Fruit fly (Drosophila melanogaster) S2 (cell line): ENCODE data around the gene bves.

Experiments
- CG8478 ChIP-seq: fragments of >200 bp; optimal IDR thresholded peaks from 2 replicates; lab custom pipeline; 2018
- CTCF ChIP-seq, 2 experiments: fragments of >200 bp; optimal IDR thresholded peaks; 2 replicates each; lab custom pipeline; 2018

The bves gene

DNA sequence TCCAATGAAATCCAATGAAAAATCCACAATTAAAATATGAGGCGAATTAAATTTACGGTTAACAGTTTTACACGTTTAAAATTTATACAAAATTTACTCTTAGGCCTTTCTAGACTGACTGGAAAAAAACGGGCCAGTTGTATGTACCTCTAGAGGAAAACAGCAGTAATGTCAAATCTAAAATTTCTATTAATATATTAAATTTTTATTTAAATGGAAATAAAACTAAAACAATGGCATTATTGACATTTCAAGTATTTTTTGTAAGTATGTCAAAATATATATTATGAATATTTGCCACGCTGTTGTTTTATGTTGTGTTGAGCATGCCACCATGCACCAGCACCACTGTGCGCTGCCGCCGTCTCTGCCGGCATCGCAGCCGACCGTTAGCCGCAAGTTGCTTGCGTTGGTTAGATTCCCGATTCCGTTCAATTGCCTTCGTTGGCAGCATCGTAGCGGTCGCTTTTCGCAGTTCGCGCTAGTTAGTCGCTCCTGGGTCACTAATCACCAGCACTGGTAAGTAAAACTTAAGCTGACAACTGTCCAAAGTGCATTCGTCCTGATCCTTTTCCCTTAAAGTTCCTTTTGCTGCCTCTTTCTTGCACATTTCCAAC is 8.8 kb upstream of the bves start, which contains the start of gene Cbs:
TSS of gene Cbs (plus strand) at position 308 of the 617 bp plus-strand sequence.
- TF ChIP-seq CTCF (optimal IDR thresholded peaks at IDR 0.05; lab: Kevin White, UChicago) (no peak), CG8478 (lab: Kevin White, UChicago) (no peak)

DNA sequence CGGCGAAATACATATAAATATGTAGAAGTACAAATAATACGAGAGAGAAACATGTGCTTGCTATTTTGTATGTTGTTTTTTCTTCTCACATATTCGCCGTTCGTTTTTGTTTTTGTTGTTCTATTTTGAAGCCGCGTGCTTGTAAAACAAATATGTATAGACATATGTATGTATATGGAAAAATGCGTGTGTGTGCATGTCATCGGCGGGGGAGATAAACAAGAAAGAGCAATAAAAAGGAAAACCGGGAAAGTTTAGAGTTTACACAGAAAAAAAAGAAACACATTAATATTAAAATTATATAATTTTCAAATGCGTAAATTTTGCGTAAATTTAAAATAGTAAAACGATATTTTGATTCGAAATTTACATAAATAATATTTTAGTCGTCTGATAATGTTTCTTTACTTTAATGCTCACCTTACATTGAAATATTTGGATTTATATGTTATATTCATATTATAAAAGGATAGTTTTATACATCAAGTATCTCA is 8.3 kb upstream of the bves start:
- no peak for TF ChIP-seq CG8478 (lab: Kevin White, UChicago)
- no peak for TF ChIP-seq CTCF (optimal IDR thresholded peaks at IDR 0.05; lab: Kevin White, UChicago)

DNA sequence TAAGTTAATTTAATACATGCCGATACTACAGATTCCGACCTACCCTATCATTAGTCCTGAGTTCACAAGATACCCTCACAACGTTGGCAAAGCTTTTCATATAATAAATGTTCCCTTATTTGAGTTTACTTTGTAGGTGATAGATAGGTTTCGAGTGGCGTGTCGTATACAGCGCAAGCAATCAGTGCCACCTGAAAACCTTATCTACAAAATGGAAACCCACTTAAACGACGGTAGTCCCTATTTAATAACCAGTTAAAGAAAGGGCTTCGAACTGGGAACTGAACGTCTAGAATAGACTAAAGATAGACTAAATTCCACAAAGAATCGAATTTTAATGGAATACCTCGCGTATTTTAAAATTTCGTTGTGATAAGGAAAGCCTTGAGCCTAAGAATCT is 7.6 kb upstream of the bves start:
- TF ChIP-seq CG8478 (lab: Kevin White, UChicago) = no peak
- TF ChIP-seq CTCF (optimal IDR thresholded peaks at IDR 0.05; lab: Kevin White, UChicago) = no peak

DNA sequence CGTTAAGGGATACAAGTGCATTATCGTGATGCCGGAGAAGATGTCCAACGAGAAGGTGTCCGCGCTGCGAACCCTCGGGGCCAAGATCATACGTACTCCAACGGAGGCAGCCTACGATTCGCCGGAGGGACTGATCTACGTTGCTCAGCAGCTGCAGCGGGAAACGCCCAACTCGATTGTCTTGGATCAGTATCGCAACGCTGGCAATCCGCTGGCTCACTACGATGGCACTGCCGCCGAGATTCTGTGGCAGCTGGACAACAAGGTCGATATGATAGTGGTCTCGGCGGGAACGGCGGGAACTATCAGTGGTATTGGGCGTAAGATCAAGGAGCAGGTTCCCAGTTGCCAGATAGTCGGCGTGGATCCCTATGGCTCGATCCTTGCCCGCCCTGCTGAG is 6.0 kb upstream of the bves start:
- TF ChIP-seq CG8478 (lab: Kevin White, UChicago) (no peak), CTCF (optimal IDR thresholded peaks at IDR 0.05; lab: Kevin White, UChicago) (no peak)

DNA sequence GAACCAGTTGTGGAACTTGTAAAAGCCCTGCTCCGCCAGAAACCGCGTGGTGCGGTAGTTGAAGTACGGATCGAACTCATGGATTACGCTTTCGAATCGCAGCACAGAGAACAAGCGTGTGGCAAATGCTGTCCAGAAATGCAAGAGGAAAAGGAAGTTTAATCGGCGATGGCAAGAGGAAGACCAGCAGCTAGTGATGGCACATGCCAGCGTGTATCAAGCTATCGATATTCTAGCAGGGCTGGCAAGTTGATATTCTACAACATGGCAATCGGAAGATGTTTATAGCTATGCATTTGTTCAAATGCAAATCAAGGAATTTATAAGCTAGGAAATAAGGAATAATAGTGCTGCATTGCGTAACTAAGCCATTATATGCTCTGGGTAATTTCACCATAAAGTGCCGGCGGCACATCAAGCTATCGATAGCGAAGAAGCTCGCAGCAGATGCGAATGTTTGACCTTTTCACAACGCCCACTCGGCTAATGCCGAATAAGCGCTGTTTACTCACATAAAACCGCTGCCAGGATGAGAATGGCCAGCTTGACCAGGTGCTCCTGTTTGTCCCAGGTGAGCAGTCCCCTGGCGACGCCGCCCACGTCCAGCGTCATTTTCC is 556 bp upstream of the bves start:
- TF ChIP-seq CTCF (optimal IDR thresholded peaks at IDR 0.05; lab: Kevin White, UChicago) (no peak), CG8478 (lab: Kevin White, UChicago) (no peak)

DNA sequence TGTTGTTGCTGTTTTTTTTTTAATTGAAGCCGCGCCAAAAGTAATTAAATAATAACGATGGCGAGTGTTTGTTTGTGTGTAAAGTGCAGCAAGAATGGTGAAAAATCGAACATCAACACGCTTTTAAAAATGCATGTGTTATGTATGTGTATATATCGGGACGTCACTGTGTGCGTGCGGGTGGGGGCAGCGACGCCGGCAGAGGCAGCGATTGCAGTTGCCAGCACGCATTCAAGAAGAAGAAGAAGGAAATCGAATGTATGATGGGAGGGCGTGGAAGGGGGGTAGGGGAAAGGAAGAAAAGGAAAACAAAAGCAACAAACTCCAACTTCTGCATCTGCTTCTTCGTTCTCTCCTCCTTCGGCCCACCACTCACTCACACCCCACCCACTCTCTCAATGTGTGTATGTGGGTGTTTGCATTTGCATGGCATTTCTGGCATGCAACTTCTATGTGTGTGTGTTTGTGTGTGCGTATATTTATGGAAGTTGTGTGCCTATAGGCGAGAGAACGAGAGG is 1.3 kb downstream of the bves start:
- TF ChIP-seq CG8478 (lab: Kevin White, UChicago) (no peak), CTCF (optimal IDR thresholded peaks at IDR 0.05; lab: Kevin White, UChicago) (no peak)

DNA sequence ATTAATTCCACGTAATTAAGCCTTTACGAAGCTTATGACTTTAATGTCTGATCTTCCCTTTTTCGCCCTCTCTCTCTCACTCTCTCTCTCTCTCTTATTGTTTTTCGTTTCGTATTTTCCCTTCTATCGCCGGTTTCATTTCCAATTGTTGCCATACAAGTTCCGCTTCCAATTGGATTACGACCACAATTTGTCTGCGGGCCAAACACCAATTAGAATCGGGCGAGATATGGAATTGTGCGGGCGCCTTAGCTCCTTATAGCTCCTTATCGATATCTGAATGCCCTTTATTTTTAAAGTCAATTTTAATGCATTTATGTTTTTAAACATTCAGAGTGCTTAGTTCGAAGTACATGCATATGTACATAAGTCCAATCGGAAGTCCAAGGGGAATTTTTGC is 3.0 kb downstream of the bves start:
- TF ChIP-seq CTCF (optimal IDR thresholded peaks at IDR 0.05; lab: Kevin White, UChicago) (no peak), CG8478 (lab: Kevin White, UChicago) (no peak)

DNA sequence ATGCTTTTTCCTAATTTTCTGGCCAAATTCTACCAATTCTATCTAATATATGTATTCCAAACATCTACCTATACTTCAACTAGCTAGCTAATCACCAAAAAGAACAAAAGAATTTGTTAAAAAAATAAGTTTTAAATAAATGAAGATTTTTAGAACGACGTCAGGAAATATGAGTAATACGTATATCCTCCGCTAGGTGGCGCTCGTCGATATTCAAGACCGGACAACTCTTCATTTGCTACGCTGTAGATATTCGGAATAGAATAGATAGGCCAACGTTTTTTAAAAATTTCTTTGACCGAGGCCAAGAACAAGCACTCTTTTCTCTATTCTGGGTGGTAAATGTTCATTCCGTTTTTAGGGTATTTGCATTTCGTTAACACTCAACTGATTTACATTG is 4.7 kb downstream of the bves start:
- TF ChIP-seq CG8478 (lab: Kevin White, UChicago) (no peak), CTCF (optimal IDR thresholded peaks at IDR 0.05; lab: Kevin White, UChicago) (peak; percentile 68 to 82)

DNA sequence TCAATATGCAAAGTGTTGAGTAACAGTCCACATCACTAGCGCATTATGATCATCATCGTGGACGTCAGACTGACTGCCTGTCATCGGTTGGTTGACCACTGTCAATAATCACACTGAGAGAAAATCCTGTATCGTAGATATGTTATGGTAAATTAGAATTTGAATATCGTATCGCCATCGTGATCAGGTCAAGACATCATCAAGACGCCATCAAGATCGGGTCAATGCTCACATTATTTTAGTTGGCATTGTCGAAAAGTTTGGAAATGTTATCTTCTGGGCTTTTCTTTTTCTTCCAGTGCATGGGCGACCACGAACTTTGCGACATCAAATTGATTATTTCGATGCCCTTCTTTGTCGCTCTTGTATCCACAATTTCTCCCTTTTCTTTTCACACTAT is 5.2 kb downstream of the bves start:
- TF ChIP-seq CG8478 (lab: Kevin White, UChicago) (no peak), CTCF (optimal IDR thresholded peaks at IDR 0.05; lab: Kevin White, UChicago) (no peak)

DNA sequence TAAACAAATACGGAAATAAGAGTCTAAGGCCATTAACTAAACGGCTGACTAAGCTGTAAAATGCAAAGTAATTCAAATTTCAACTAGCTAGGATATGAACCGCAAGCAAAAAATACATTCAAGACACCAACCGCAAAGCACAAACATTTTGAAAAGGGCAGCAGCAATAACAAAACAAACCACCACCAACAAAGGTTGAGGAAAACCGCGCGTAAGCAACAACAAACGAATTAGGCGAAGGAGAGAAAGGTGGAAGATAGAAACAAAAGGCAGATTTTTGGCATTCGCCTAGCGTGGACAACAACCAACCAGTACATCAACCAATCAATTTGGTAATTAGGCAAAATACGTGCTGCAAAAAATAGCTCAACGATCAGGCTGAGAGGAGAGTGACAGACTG is 6.8 kb downstream of the bves start:
- TF ChIP-seq CTCF (optimal IDR thresholded peaks at IDR 0.05; lab: Kevin White, UChicago) (peak; percentile 73 to 84), CG8478 (lab: Kevin White, UChicago) (no peak)

DNA sequence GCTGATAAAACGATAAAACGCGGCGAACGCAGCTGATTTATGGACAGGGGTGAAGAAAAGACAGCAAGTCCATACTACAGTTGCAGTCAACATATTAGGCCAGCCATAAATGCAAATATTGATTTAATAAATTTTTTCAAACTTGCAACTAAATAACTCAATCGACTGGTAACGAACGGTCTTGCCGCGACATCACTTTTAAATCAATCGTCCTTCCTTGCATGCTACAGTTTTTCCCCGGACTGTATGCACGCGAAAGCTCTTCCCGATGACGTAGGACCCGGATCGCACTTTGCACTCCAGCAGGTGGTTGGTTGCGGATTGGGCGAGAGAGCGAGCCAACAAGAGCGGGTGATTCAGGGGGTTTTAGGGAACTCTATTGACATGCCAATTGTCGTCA is 11.2 kb downstream of the bves start:
- no peak for TF ChIP-seq CTCF (optimal IDR thresholded peaks at IDR 0.05; lab: Kevin White, UChicago)
- no peak for TF ChIP-seq CG8478 (lab: Kevin White, UChicago)

DNA sequence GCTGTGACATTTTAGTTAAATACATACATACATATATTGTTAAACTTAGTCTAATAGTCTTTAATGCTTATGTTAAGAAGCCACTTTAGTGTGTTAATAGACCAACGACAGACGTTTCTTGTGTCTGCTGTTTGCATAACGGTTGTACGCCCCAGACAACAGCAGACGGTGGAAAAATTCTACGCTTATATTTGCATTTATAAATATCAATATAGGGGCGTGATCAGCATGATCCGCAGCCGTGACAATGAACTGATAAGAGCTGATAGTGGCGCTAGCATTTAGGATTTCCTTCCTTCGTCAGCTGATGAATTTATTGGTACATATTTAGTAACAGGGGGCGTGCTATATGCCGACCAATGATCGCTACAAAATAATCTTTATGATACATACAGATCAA is 12.0 kb downstream of the bves start:
- TF ChIP-seq CG8478 (lab: Kevin White, UChicago) (no peak), CTCF (optimal IDR thresholded peaks at IDR 0.05; lab: Kevin White, UChicago) (no peak)

DNA sequence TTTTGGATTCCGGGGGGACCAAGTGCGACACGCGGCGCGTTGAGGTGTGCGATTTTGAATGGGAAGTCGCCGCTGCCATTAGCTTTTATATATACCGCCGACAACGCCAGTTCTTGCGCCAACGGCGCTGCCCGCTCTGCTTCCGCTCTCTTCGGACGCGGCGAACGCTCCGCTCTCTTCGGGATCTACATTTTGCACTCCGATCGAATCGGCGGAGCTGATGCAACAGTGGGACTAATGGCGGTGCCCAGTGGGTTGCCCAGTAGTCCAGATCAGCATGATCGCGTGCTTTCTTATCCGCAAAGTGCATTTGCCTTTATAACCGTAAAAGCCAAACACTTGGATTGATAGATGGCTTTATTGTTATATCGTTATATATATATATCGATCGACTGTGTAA is 13.7 kb downstream of the bves start, which contains the start of gene CG32512:
TSS of gene CG32512 (minus strand) at position 67 of the 400 bp plus-strand sequence.
- TF ChIP-seq CG8478 (lab: Kevin White, UChicago) (no peak), CTCF (optimal IDR thresholded peaks at IDR 0.05; lab: Kevin White, UChicago) (no peak)

DNA sequence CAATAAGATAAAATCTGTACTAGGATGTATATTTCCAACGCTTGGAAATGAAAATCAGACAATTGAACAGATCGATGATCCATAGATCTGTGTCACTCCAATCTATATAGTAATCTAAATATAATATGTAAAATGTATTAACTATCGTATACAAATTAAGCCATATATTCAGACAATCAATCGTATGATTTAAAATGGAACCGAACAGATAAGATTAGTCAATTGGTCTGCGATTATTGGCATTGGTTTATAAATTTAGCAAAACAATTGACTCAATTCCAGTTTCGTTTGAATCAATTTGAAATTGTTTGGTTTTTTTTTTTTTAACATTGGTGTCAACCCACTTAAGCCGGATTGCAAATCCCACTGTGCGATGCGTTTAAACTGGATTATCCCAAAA is 14.1 kb downstream of the bves start:
- TF ChIP-seq CG8478 (lab: Kevin White, UChicago) (no peak), CTCF (optimal IDR thresholded peaks at IDR 0.05; lab: Kevin White, UChicago) (no peak)

DNA sequence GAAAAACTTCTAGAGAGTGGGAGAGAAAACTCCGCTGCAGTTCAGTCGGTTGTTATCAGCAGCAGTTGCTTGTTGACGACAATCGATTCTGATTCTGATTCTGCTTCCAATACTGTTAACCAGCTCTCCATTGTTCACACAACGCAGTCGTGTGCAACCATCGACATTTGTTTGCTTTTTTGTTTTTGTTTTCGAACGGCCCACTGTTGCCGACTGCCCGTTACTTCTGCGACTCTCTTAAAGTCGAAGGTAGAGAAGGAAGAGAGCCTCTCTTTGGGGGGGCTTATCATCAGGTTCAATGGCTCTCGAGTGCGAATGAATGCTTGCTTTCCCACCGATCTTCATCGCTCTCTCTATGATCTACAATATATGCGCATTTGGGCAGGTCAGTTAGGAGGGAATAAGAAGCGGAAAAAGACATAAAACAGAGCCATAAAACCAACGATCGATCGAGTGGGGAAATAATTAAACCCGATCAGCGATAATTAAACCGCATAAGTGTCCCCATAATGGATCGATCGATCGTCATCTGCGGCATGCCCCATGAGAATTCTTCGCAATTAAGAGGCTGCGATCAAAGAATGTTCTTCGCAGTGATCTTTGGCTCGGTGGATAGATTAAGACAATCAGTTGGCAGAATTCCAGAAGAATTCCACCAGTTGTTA is 18.1 kb downstream of the bves start:
- TF ChIP-seq CTCF (optimal IDR thresholded peaks at IDR 0.05; lab: Kevin White, UChicago) (no peak), CG8478 (lab: Kevin White, UChicago) (no peak)
